Fruit fly (Drosophila melanogaster) whole organism, embryonic: ENCODE measurements around the gene CG16749.
A peak's percentile ranks its signal among the peaks of the same experiment; 100 is the strongest.

ENCODE experiments used
- B-H1 ChIP-seq: fragments of 200-800 bp; sonication (Bioruptor generic); IDR thresholded peaks from 3 replicates; pipeline ENCODE4 v1.3.6; 2022; ENCODE audit warnings: missing biosample characterization, missing genetic modification characterization
- BEAF-32 ChIP-seq: fragments of 200-800 bp; sonication (Bioruptor generic); optimal IDR thresholded peaks from 3 replicates; lab custom pipeline; 2017; ENCODE audit warnings: missing biosample characterization, missing genetic modification characterization, mild to moderate bottlenecking, moderate library complexity, missing genetic modification reagents
- Bgb ChIP-seq: fragments of 200-800 bp; sonication (Bioruptor generic); IDR thresholded peaks from 2 replicates; pipeline ENCODE4 v1.3.6; 2022; ENCODE audit warnings: missing biosample characterization, missing genetic modification characterization; ENCODE audit not compliant: partially characterized antibody
- CG10654 ChIP-seq: fragments of 200-800 bp; sonication (Bioruptor generic); optimal IDR thresholded peaks from 2 replicates; lab custom pipeline; 2016; ENCODE audit warnings: missing biosample characterization, missing genetic modification characterization
- CG11247 ChIP-seq: fragments of 200-800 bp; sonication (Bioruptor generic); IDR thresholded peaks from 2 replicates; pipeline ENCODE4 v1.3.6; 2022; ENCODE audit warnings: missing biosample characterization, missing genetic modification characterization
- CG11504 ChIP-seq: fragments of 200-800 bp; sonication (Bioruptor generic); optimal IDR thresholded peaks from 3 replicates; lab custom pipeline; 2019; ENCODE audit warnings: missing biosample characterization, mild to moderate bottlenecking, missing genetic modification characterization, moderate library complexity
- CG11560 ChIP-seq: fragments of 200-800 bp; sonication (Bioruptor generic); IDR thresholded peaks from 3 replicates; pipeline ENCODE4 v1.3.6; 2022; ENCODE audit warnings: missing biosample characterization, missing genetic modification characterization
- CG12071 ChIP-seq: fragments of 200-800 bp; sonication (Bioruptor generic); optimal IDR thresholded peaks from 3 replicates; lab custom pipeline; 2018; ENCODE audit warnings: missing biosample characterization, mild to moderate bottlenecking, missing genetic modification characterization
- CG12236 ChIP-seq: fragments of 200-800 bp; sonication (Bioruptor generic); optimal IDR thresholded peaks from 2 replicates; lab custom pipeline; 2016; ENCODE audit warnings: missing biosample characterization, missing genetic modification characterization
- CG1233 ChIP-seq: fragments of 200-800 bp; sonication (Bioruptor generic); optimal IDR thresholded peaks from 4 replicates; lab custom pipeline; 2018; ENCODE audit warnings: missing biosample characterization, mild to moderate bottlenecking, missing genetic modification characterization
- CG13894 ChIP-seq: fragments of 200-800 bp; sonication (Bioruptor generic); optimal IDR thresholded peaks from 3 replicates; lab custom pipeline; 2018; ENCODE audit warnings: missing biosample characterization, mild to moderate bottlenecking, missing genetic modification characterization, moderate library complexity
- CG15514 ChIP-seq: fragments of 200-800 bp; sonication (Bioruptor generic); optimal IDR thresholded peaks from 3 replicates; lab custom pipeline; 2017; ENCODE audit warnings: missing biosample characterization, missing genetic modification characterization, mild to moderate bottlenecking, moderate library complexity, missing genetic modification reagents
- CG17385 ChIP-seq: fragments of 200-800 bp; sonication (Bioruptor generic); optimal IDR thresholded peaks from 3 replicates; lab custom pipeline; 2018; ENCODE audit warnings: missing biosample characterization, mild to moderate bottlenecking, missing genetic modification characterization
- CG18011 ChIP-seq: fragments of 200-800 bp; sonication (Bioruptor generic); optimal IDR thresholded peaks from 2 replicates; lab custom pipeline; 2017; ENCODE audit warnings: missing biosample characterization, missing genetic modification characterization, mild to moderate bottlenecking, moderate library complexity, missing genotype
- CG2129 ChIP-seq: fragments of 200-800 bp; sonication (Bioruptor generic); IDR thresholded peaks from 2 replicates; pipeline ENCODE4 v1.3.6; 2022; ENCODE audit warnings: missing biosample characterization, missing genetic modification characterization; ENCODE audit not compliant: partially characterized antibody
- CG31441 ChIP-seq: fragments of 200-800 bp; sonication (Bioruptor generic); IDR thresholded peaks from 2 replicates; pipeline ENCODE4 v1.3.6; 2022; ENCODE audit warnings: missing biosample characterization, missing genetic modification characterization
- CG4360 ChIP-seq: fragments of 200-800 bp; sonication (Bioruptor generic); IDR thresholded peaks from 2 replicates; pipeline ENCODE4 v1.3.6; 2022; ENCODE audit warnings: missing biosample characterization, missing genetic modification characterization
- CG6654 ChIP-seq: fragments of 200-800 bp; sonication (Bioruptor generic); optimal IDR thresholded peaks from 2 replicates; lab custom pipeline; 2017; ENCODE audit warnings: missing biosample characterization, mild to moderate bottlenecking, missing genetic modification characterization
- CG7271 ChIP-seq: fragments of 200-800 bp; sonication (Bioruptor generic); optimal IDR thresholded peaks from 2 replicates; lab custom pipeline; 2018; ENCODE audit warnings: missing biosample characterization, mild to moderate bottlenecking, missing genetic modification characterization, moderate library complexity
- CG7357 ChIP-seq: fragments of 200-800 bp; sonication (Bioruptor generic); IDR thresholded peaks from 3 replicates; pipeline ENCODE4 v1.3.6; 2022; ENCODE audit warnings: missing biosample characterization, missing genetic modification characterization
- CG7839 ChIP-seq: fragments of 200-800 bp; sonication (Bioruptor generic); optimal IDR thresholded peaks from 3 replicates; lab custom pipeline; 2018; ENCODE audit warnings: missing biosample characterization, mild to moderate bottlenecking, missing genetic modification characterization, moderate library complexity
- CG7987 ChIP-seq: fragments of 200-800 bp; sonication (Bioruptor generic); optimal IDR thresholded peaks from 2 replicates; lab custom pipeline; 2018; ENCODE audit warnings: missing biosample characterization, mild to moderate bottlenecking, missing genetic modification characterization, moderate library complexity
- CG9215 ChIP-seq: fragments of 200-800 bp; sonication (Bioruptor generic); IDR thresholded peaks from 2 replicates; pipeline ENCODE4 v1.3.6; 2022; ENCODE audit warnings: missing biosample characterization, missing genetic modification characterization
- CG9876 ChIP-seq: fragments of 200-800 bp; sonication (Bioruptor generic); optimal IDR thresholded peaks from 2 replicates; lab custom pipeline; 2016; ENCODE audit warnings: missing biosample characterization, missing genetic modification characterization
- Dek ChIP-seq: fragments of 200-800 bp; sonication (Bioruptor generic); optimal IDR thresholded peaks from 3 replicates; lab custom pipeline; 2019; ENCODE audit warnings: missing biosample characterization, mild to moderate bottlenecking, missing genetic modification characterization, moderate library complexity
- Drgx ChIP-seq: fragments of 200-800 bp; sonication (Bioruptor generic); IDR thresholded peaks from 2 replicates; pipeline ENCODE4 v1.3.6; 2022; ENCODE audit warnings: missing biosample characterization, missing genetic modification characterization
- H15 ChIP-seq: fragments of 200-800 bp; sonication (Bioruptor generic); IDR thresholded peaks from 3 replicates; pipeline ENCODE4 v1.3.6; 2022; ENCODE audit warnings: missing biosample characterization, missing genetic modification characterization
- Hand ChIP-seq: fragments of 200-800 bp; sonication (Bioruptor generic); optimal IDR thresholded peaks from 2 replicates; lab custom pipeline; 2017; ENCODE audit warnings: mild to moderate bottlenecking, missing biosample characterization, missing genetic modification reagents, missing genetic modification characterization
- Hmr ChIP-seq: fragments of 200-800 bp; sonication (Bioruptor generic); optimal IDR thresholded peaks from 3 replicates; lab custom pipeline; 2017; ENCODE audit warnings: mild to moderate bottlenecking, missing biosample characterization, missing genetic modification reagents, missing genetic modification characterization
- Hr78 ChIP-seq, 2 experiments: fragments of 200-800 bp in 1 of 2; fragments of >200 bp in 1 of 2; sonication (Bioruptor generic) in 1 of 2; optimal IDR thresholded peaks; 2 replicates each; lab custom pipeline; 2017 to 2019; ENCODE audit warnings: missing biosample characterization in 2 of 2, missing genetic modification characterization in 2 of 2, mild to moderate bottlenecking in 1 of 2, moderate library complexity in 1 of 2
- Lim3 ChIP-seq: fragments of 200-800 bp; sonication (Bioruptor generic); IDR thresholded peaks from 2 replicates; pipeline ENCODE4 v1.3.6; 2022; ENCODE audit warnings: missing biosample characterization, missing genetic modification characterization
- PHDP ChIP-seq: fragments of 200-800 bp; sonication (Bioruptor generic); optimal IDR thresholded peaks from 3 replicates; lab custom pipeline; 2018; ENCODE audit warnings: missing biosample characterization, mild to moderate bottlenecking, missing genetic modification characterization, moderate library complexity
- Sry-δ ChIP-seq: fragments of 200-800 bp; sonication (Bioruptor generic); optimal IDR thresholded peaks from 2 replicates; lab custom pipeline; 2016; ENCODE audit warnings: missing biosample characterization, missing genetic modification characterization
- ara ChIP-seq: fragments of 200-800 bp; sonication (Bioruptor generic); IDR thresholded peaks from 2 replicates; pipeline ENCODE4 v1.3.6; 2022; ENCODE audit warnings: missing biosample characterization, missing genetic modification characterization
- bcd ChIP-seq: fragments of 200-800 bp; sonication (Bioruptor generic); optimal IDR thresholded peaks from 2 replicates; lab custom pipeline; 2017; ENCODE audit warnings: missing biosample characterization, mild to moderate bottlenecking, missing genetic modification characterization
- dmrt99B ChIP-seq: fragments of 200-800 bp; sonication (Bioruptor generic); optimal IDR thresholded peaks from 2 replicates; lab custom pipeline; 2018; ENCODE audit warnings: missing biosample characterization, mild to moderate bottlenecking, missing genetic modification characterization, moderate library complexity
- fd96Cb ChIP-seq: fragments of 200-800 bp; sonication (Bioruptor generic); optimal IDR thresholded peaks from 2 replicates; lab custom pipeline; 2018; ENCODE audit warnings: missing biosample characterization, mild to moderate bottlenecking, missing genetic modification characterization, moderate library complexity
- ken ChIP-seq: fragments of 200-800 bp; sonication (Bioruptor generic); IDR thresholded peaks from 3 replicates; pipeline ENCODE4 v1.3.6; 2022; ENCODE audit warnings: missing biosample characterization, missing genetic modification characterization
- kni ChIP-seq: fragments of 200-800 bp; sonication (Bioruptor generic); optimal IDR thresholded peaks from 3 replicates; lab custom pipeline; 2017; ENCODE audit warnings: mild to moderate bottlenecking, missing biosample characterization, missing genetic modification reagents, missing genetic modification characterization
- lmd ChIP-seq: fragments of 200-800 bp; sonication (Bioruptor generic); IDR thresholded peaks from 2 replicates; pipeline ENCODE4 v1.3.6; 2022; ENCODE audit warnings: missing biosample characterization, missing genetic modification characterization
- maf-S ChIP-seq: fragments of 200-800 bp; sonication (Bioruptor generic); optimal IDR thresholded peaks from 2 replicates; lab custom pipeline; 2016; ENCODE audit warnings: missing biosample characterization, missing genetic modification characterization
- pzg ChIP-seq: fragments of 200-800 bp; sonication (Bioruptor generic); optimal IDR thresholded peaks from 3 replicates; lab custom pipeline; 2018; ENCODE audit warnings: missing biosample characterization, mild to moderate bottlenecking, missing genetic modification characterization, moderate library complexity
- shn ChIP-seq: fragments of 200-800 bp; sonication (Bioruptor generic); optimal IDR thresholded peaks from 3 replicates; lab custom pipeline; 2016; ENCODE audit warnings: missing biosample characterization, missing genetic modification characterization
- slou ChIP-seq: fragments of 200-800 bp; sonication (Bioruptor generic); optimal IDR thresholded peaks from 3 replicates; lab custom pipeline; 2016; ENCODE audit warnings: missing biosample characterization, missing genetic modification characterization
- sr ChIP-seq: fragments of 200-800 bp; sonication (Bioruptor generic); IDR thresholded peaks from 3 replicates; pipeline ENCODE4 v1.3.6; 2022; ENCODE audit warnings: missing biosample characterization, missing genetic modification characterization
- stwl ChIP-seq: fragments of 200-800 bp; sonication (Bioruptor generic); optimal IDR thresholded peaks from 3 replicates; lab custom pipeline; 2018; ENCODE audit warnings: missing biosample characterization, mild to moderate bottlenecking, missing genetic modification characterization, moderate library complexity
- sug ChIP-seq: fragments of 200-800 bp; optimal IDR thresholded peaks from 2 replicates; lab custom pipeline; 2019; ENCODE audit warnings: missing biosample characterization, mild to moderate bottlenecking, missing genetic modification characterization, moderate library complexity
- tap ChIP-seq: fragments of 200-800 bp; optimal IDR thresholded peaks from 3 replicates; lab custom pipeline; 2019; ENCODE audit warnings: missing biosample characterization, mild to moderate bottlenecking, missing genetic modification characterization, moderate library complexity
- tup ChIP-seq: fragments of 200-800 bp; sonication (Bioruptor generic); optimal IDR thresholded peaks from 2 replicates; lab custom pipeline; 2016; ENCODE audit warnings: missing biosample characterization, mild to moderate bottlenecking, missing genetic modification characterization, moderate library complexity
- zfh2 ChIP-seq: fragments of 200-800 bp; sonication (Bioruptor generic); optimal IDR thresholded peaks from 2 replicates; lab custom pipeline; 2016; ENCODE audit warnings: missing biosample characterization, missing genetic modification characterization

The CG16749 gene

dm6 chr3R:9353276-9353652 is 21.6 kb upstream of the CG16749 start (continued):
- TF ChIP-seq CG9215 (no peak), CG6654 (GFP tag; lab: Kevin White, UChicago) (peak; percentile 63), CG11504 (tag; lab: Kevin White, UChicago) (peak; percentile 88), Bgb (GFP tag; lab: Robert Waterston, UW) (no peak), CG13894 (tag; lab: Kevin White, UChicago) (peak; percentile 23), Hand (peak; percentile 55), sr (GFP tag; lab: Robert Waterston, UW) (no peak), tap (tag; lab: Kevin White, UChicago) (peak; percentile 92), Sry-δ (GFP tag; lab: Kevin White, UChicago) (no peak), Dek (tag; lab: Kevin White, UChicago) (peak; percentile 89), CG18011 (GFP tag; lab: Kevin White, UChicago) (peak; percentile 45), shn (GFP tag; lab: Kevin White, UChicago) (no peak), sug (tag; lab: Kevin White, UChicago) (no peak), PHDP (tag; lab: Kevin White, UChicago) (peak; percentile 92), stwl (tag; lab: Kevin White, UChicago) (no peak), CG11247 (GFP tag; lab: Robert Waterston, UW) (no peak), bcd (GFP tag; lab: Kevin White, UChicago) (peak; percentile 85), CG12236 (GFP tag; lab: Kevin White, UChicago) (no peak), fd96Cb (tag; lab: Kevin White, UChicago) (peak; percentile 90), CG7987 (peak; percentile 42), CG10654 (peak; percentile 75), Drgx (GFP tag; lab: Robert Waterston, UW) (no peak), Hmr (GFP tag; lab: Kevin White, UChicago) (peak; percentile 85), CG9876 (GFP tag; lab: Kevin White, UChicago) (no peak), CG12071 (no peak), pzg (GFP tag; lab: Kevin White, UChicago) (no peak), kni (GFP tag; lab: Kevin White, UChicago) (no peak), zfh2 (GFP tag; lab: Kevin White, UChicago) (peak; percentile 1), maf-S (GFP tag; lab: Kevin White, UChicago) (peak; percentile 13), CG4360 (GFP tag; lab: Robert Waterston, UW) (no peak), Hr78 (GFP tag; optimal IDR thresholded peaks at IDR 0.05; lab: Kevin White, UChicago) (no peak), BEAF-32 (no peak), Lim3 (GFP tag; lab: Robert Waterston, UW) (no peak), ara (GFP tag; lab: Robert Waterston, UW) (no peak), tup (GFP tag; lab: Kevin White, UChicago) (peak; percentile 43), slou (GFP tag; lab: Kevin White, UChicago) (peak; percentile 48), dmrt99B (tag; lab: Kevin White, UChicago) (peak; percentile 94), CG7271 (peak; percentile 68), ken (GFP tag; lab: Robert Waterston, UW) (no peak), lmd (GFP tag; lab: Robert Waterston, UW) (no peak), CG7357 (peak; percentile 79), CG15514 (GFP tag; lab: Kevin White, UChicago) (peak; percentile 69), B-H1 (no peak), CG1233 (peak; percentile 85), H15 (no peak), CG17385 (peak; percentile 84), CG11560 (tag; lab: Robert Waterston, UW) (no peak), CG31441 (GFP tag; lab: Robert Waterston, UW) (no peak), CG7839 (tag; lab: Kevin White, UChicago) (peak; percentile 93), CG2129 (no peak)
